Fruit fly (Drosophila melanogaster) whole organism, adult: ENCODE results near the gene klu.

Experiments used
- CG11617 ChIP-seq: fragments of 200-800 bp; sonication (Bioruptor generic); optimal IDR thresholded peaks from 2 replicates; lab custom pipeline; 2017; ENCODE audit warnings: mild to moderate bottlenecking, missing biosample characterization, missing genetic modification reagents, missing genetic modification characterization
- CG12768 ChIP-seq: fragments of 200-800 bp; sonication (Bioruptor generic); optimal IDR thresholded peaks from 2 replicates; lab custom pipeline; 2017; ENCODE audit warnings: missing biosample characterization, missing genetic modification characterization, mild to moderate bottlenecking, moderate library complexity, missing genetic modification reagents
- CG1620 ChIP-seq: fragments of 200-800 bp; sonication (Bioruptor generic); optimal IDR thresholded peaks from 2 replicates; lab custom pipeline; 2016; ENCODE audit warnings: missing biosample characterization, missing genetic modification characterization
- CG33017 ChIP-seq: fragments of 200-800 bp; sonication (Bioruptor generic); optimal IDR thresholded peaks from 2 replicates; lab custom pipeline; 2018; ENCODE audit warnings: missing biosample characterization, mild to moderate bottlenecking, missing genetic modification characterization, moderate library complexity
- CG5204 ChIP-seq: fragments of 200-800 bp; sonication (Bioruptor generic); optimal IDR thresholded peaks from 2 replicates; lab custom pipeline; 2016; ENCODE audit warnings: missing biosample characterization, missing genetic modification characterization
- CG7045 ChIP-seq: fragments of 200-800 bp; sonication (Bioruptor generic); optimal IDR thresholded peaks from 2 replicates; lab custom pipeline; 2017; ENCODE audit warnings: missing biosample characterization, mild to moderate bottlenecking, missing genetic modification characterization
- CG7101 ChIP-seq: fragments of 200-800 bp; sonication (Bioruptor generic); optimal IDR thresholded peaks from 2 replicates; lab custom pipeline; 2018; ENCODE audit warnings: missing biosample characterization, mild to moderate bottlenecking, missing genetic modification characterization, moderate library complexity
- Clk ChIP-seq: fragments of 200-800 bp; sonication (Bioruptor generic); optimal IDR thresholded peaks from 2 replicates; lab custom pipeline; 2017; ENCODE audit warnings: missing biosample characterization, missing genetic modification characterization
- Crg-1 ChIP-seq: fragments of 200-800 bp; sonication (Bioruptor generic); optimal IDR thresholded peaks from 2 replicates; lab custom pipeline; 2016; ENCODE audit warnings: missing biosample characterization, missing genetic modification characterization
- Hr96 ChIP-seq: fragments of 200-800 bp; sonication (Bioruptor generic); optimal IDR thresholded peaks from 2 replicates; lab custom pipeline; 2016; ENCODE audit warnings: missing biosample characterization, missing genetic modification characterization
- Mnt ChIP-seq: fragments of 200-800 bp; sonication (Bioruptor generic); optimal IDR thresholded peaks from 2 replicates; lab custom pipeline; 2016; ENCODE audit warnings: missing biosample characterization, mild to moderate bottlenecking, missing genetic modification characterization
- bab1 ChIP-seq: fragments of 200-800 bp; sonication (Bioruptor generic); optimal IDR thresholded peaks from 3 replicates; lab custom pipeline; 2019; ENCODE audit warnings: missing biosample characterization, mild to moderate bottlenecking, missing genetic modification characterization, moderate library complexity
- kay ChIP-seq: fragments of 200-800 bp; sonication (Bioruptor generic); peaks from one replicate; lab custom pipeline; 2016; ENCODE audit warnings: missing biosample characterization, missing genetic modification characterization, borderline replicate concordance
- ovo ChIP-seq: fragments of 200-800 bp; sonication (Bioruptor generic); optimal IDR thresholded peaks from 2 replicates; lab custom pipeline; 2016; ENCODE audit warnings: missing biosample characterization, missing genetic modification characterization

- TF ChIP-seq CG7101 (tag; lab: Kevin White, UChicago) (no peak), CG33017 (tag; lab: Kevin White, UChicago) (no peak), kay (GFP tag; lab: Kevin White, UChicago) (no peak), bab1 (GFP tag; lab: Kevin White, UChicago) (no peak), CG11617 (GFP tag; lab: Kevin White, UChicago) (no peak), CG1620 (GFP tag; lab: Kevin White, UChicago) (no peak), CG12768 (GFP tag; lab: Kevin White, UChicago) (no peak), Clk (GFP tag; lab: Kevin White, UChicago) (no peak), ovo (GFP tag; lab: Kevin White, UChicago) (no peak), CG5204 (GFP tag; lab: Kevin White, UChicago) (no peak), Hr96 (GFP tag; lab: Kevin White, UChicago) (no peak), Crg-1 (GFP tag; lab: Kevin White, UChicago) (no peak), Mnt (GFP tag; lab: Kevin White, UChicago) (no peak), CG7045 (no peak)
Measured at dm6 chr3L:11015203-11015602, 6.2 kb upstream of the klu start.
